Fruit fly (Drosophila melanogaster): ENCODE data around the gene CG11811.

CG11811 gene

dm6 chr3L:10693709-10694403, 3.0 kb downstream of the CG11811 start, which contains the start of gene ND-13B:
Gene ND-13B, minus strand, starts transcription at chr3L:10694108.
- TF ChIP-seq Myc (optimal IDR thresholded peaks at IDR 0.05) (no peak), psq (optimal IDR thresholded peaks at IDR 0.05) (no peak), h (optimal IDR thresholded peaks at IDR 0.05) (no peak), Sin3A (optimal IDR thresholded peaks at IDR 0.05) (no peak), ttk (optimal IDR thresholded peaks at IDR 0.05) (no peak), insv (optimal IDR thresholded peaks at IDR 0.05) (no peak)

DNA sequence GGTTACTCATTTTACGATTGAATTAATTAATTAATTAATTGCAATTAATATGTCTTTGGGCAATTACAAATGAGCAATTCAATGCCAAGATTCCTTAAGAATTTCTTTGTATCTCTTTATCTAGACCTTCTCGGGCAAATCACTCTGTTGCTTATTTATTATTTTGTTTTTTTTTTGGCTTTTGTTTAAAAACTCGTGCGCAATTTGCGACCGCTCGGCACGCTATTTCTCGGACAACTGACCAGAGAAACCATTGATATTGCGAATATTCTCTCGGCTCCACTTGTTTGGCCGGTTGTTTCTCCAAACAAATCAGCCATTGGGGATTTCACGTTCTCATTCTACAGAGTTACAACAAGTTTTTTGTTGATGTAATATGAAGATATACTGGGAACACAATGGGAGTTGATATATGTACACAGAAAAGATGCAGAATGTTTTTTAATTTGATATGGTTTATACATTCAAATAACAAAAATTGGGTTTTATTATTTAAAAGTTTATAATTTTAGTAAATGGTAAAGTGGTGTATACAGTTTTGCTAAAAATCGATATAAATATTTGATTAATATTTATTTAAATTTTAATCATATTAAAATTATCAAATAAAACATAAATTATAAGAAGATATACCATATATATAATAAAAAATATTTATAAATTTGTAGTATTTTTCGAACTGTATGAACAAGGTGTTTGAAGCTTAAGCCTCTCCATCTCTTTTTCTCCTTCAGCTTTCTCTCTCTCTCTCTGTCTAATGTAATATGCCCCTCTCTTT, 6.0 kb downstream of the CG11811 start, which contains the start of gene NijA:
NijA (minus strand) TSS at position 243 of the 778 bp plus-strand sequence.
- TF ChIP-seq Sin3A (optimal IDR thresholded peaks at IDR 0.05) (no peak), ttk (optimal IDR thresholded peaks at IDR 0.05) (no peak), psq (optimal IDR thresholded peaks at IDR 0.05) (no peak), h (optimal IDR thresholded peaks at IDR 0.05) (no peak), Myc (optimal IDR thresholded peaks at IDR 0.05) (no peak), insv (optimal IDR thresholded peaks at IDR 0.05) (no peak)

- TF ChIP-seq ttk (optimal IDR thresholded peaks at IDR 0.05) = no peak
- no peak for TF ChIP-seq insv (optimal IDR thresholded peaks at IDR 0.05)
- no peak for TF ChIP-seq Myc (optimal IDR thresholded peaks at IDR 0.05)
- no peak for TF ChIP-seq psq (optimal IDR thresholded peaks at IDR 0.05)
- TF ChIP-seq Sin3A (optimal IDR thresholded peaks at IDR 0.05) = no peak
- TF ChIP-seq h (optimal IDR thresholded peaks at IDR 0.05) = no peak
Measured at dm6 chr3L:10697413-10698118, 6.7 kb downstream of the CG11811 start.

- TF ChIP-seq ttk (optimal IDR thresholded peaks at IDR 0.05) = no peak
- TF ChIP-seq insv (optimal IDR thresholded peaks at IDR 0.05) = no peak
- TF ChIP-seq h (optimal IDR thresholded peaks at IDR 0.05) = no peak
- no peak for TF ChIP-seq Myc (optimal IDR thresholded peaks at IDR 0.05)
- TF ChIP-seq Sin3A (optimal IDR thresholded peaks at IDR 0.05) = no peak
- TF ChIP-seq psq (optimal IDR thresholded peaks at IDR 0.05) = no peak
Measured at dm6 chr3L:10698182-10698581, 7.4 kb downstream of the CG11811 start.

- TF ChIP-seq ttk (optimal IDR thresholded peaks at IDR 0.05) (no peak), Myc (optimal IDR thresholded peaks at IDR 0.05) (no peak), psq (optimal IDR thresholded peaks at IDR 0.05) (no peak), h (optimal IDR thresholded peaks at IDR 0.05) (no peak), insv (optimal IDR thresholded peaks at IDR 0.05) (no peak), Sin3A (optimal IDR thresholded peaks at IDR 0.05) (no peak)
Measured at dm6 chr3L:10702216-10702615, 11.4 kb downstream of the CG11811 start.

- TF ChIP-seq h (optimal IDR thresholded peaks at IDR 0.05) (no peak), psq (optimal IDR thresholded peaks at IDR 0.05) (no peak), ttk (optimal IDR thresholded peaks at IDR 0.05) (no peak), Sin3A (optimal IDR thresholded peaks at IDR 0.05) (no peak), Myc (optimal IDR thresholded peaks at IDR 0.05) (no peak), insv (optimal IDR thresholded peaks at IDR 0.05) (no peak)
Measured at dm6 chr3L:10704482-10704993, 13.7 kb downstream of the CG11811 start.

- TF ChIP-seq Sin3A (optimal IDR thresholded peaks at IDR 0.05) (no peak), Myc (optimal IDR thresholded peaks at IDR 0.05) (no peak), ttk (optimal IDR thresholded peaks at IDR 0.05) (no peak), h (optimal IDR thresholded peaks at IDR 0.05) (no peak), insv (optimal IDR thresholded peaks at IDR 0.05) (no peak), psq (optimal IDR thresholded peaks at IDR 0.05) (no peak)
Measured at dm6 chr3L:10709132-10709531, 18.3 kb downstream of the CG11811 start.

DNA sequence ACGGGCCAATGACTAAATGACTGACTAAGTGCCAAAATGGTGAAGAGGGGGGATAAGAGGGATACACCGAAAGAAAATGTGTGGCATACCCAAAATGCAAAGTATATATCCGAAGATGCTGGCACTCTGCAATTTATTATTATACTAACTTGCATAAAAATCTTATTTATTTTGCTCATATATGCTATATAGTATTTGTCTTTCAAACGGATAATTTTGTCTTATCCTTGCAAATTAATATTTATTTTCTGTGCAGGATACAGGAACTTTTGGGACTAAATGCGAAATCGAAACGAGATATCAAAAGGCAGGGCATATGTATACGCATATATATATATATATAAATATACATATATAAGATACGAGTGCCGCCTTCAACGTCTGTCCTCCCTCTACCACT, 20.5 kb downstream of the CG11811 start:
- TF ChIP-seq Myc (optimal IDR thresholded peaks at IDR 0.05) (no peak), h (optimal IDR thresholded peaks at IDR 0.05) (no peak), insv (optimal IDR thresholded peaks at IDR 0.05) (no peak), psq (optimal IDR thresholded peaks at IDR 0.05) (no peak), Sin3A (optimal IDR thresholded peaks at IDR 0.05) (no peak), ttk (optimal IDR thresholded peaks at IDR 0.05) (no peak)

DNA sequence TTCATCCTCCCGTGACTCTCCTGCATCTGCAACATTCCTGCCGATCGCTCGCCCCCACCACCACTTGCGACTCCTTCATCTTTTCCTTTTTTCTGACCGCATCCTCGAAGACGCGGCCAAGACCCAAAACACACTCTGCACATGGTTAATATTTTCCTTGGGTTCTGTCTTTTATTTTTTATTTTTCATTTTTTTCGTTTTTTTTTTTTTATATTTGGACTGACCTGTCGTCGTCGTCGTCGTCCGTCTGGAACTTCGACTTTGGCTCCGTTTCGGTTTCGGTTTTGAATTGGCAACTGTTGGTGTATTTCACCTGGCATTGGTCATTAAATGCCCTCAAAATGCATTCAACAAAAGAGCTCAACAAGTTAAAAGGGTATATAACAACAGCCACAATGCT, 21.2 kb downstream of the CG11811 start:
- TF ChIP-seq psq (optimal IDR thresholded peaks at IDR 0.05) (no peak), Sin3A (optimal IDR thresholded peaks at IDR 0.05) (no peak), h (optimal IDR thresholded peaks at IDR 0.05) (no peak), ttk (optimal IDR thresholded peaks at IDR 0.05) (no peak), Myc (optimal IDR thresholded peaks at IDR 0.05) (no peak), insv (optimal IDR thresholded peaks at IDR 0.05) (no peak)

DNA sequence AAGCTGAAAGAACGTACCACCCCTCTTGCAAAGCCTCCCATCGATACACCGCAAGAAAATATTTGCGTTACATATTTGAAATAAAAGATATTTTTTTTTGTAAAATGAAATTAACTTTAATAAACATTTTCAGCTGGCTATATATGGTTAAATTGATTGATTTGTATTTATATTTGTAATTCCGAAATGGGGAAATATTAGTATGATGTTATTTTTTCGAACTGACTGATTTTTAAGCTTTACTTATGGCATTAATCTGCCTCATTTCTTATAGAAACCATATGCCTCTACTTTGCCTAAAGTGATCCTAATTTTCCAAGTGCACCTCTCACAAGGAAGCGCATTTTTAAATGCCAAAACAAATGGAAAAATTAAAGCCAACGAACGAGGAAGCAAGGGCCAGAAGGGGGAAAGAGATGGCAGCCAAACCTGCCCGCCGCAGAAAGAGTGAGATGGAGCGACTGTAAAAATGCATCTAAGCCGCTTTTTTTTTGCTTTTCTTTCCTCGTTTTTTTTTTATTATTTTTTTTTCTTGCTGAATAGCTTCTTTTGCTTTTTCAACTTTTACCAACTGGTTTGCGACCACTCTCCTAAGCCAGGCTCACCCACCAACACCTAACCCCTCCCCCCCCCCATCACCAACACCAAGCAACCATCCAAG, 22.8 kb downstream of the CG11811 start:
- TF ChIP-seq ttk (optimal IDR thresholded peaks at IDR 0.05) (no peak), insv (optimal IDR thresholded peaks at IDR 0.05) (no peak), Myc (optimal IDR thresholded peaks at IDR 0.05) (no peak), h (optimal IDR thresholded peaks at IDR 0.05) (no peak), psq (optimal IDR thresholded peaks at IDR 0.05) (no peak), Sin3A (optimal IDR thresholded peaks at IDR 0.05) (no peak)

DNA sequence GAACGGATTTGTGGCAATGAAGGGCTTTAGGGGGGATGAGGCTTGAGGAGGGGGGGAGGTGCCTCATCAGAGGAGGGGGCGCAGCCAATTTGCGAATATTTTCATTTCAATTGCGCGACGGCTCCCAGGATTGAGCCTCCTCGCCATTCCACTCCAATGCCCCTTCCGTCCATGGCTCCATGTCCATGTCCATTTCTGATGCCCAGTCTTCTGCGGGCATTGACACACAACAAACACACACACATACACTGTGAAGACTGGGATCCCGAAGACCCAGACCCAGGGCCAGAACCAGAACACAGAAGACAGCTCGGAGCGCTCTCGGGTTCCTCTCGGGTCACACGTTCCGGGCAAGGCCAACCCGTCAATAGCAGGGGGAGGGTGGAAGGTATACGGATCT, 24.9 kb downstream of the CG11811 start:
- TF ChIP-seq psq (optimal IDR thresholded peaks at IDR 0.05) (no peak), h (optimal IDR thresholded peaks at IDR 0.05) (no peak), ttk (optimal IDR thresholded peaks at IDR 0.05) (no peak), insv (optimal IDR thresholded peaks at IDR 0.05) (no peak), Sin3A (optimal IDR thresholded peaks at IDR 0.05) (no peak), Myc (optimal IDR thresholded peaks at IDR 0.05) (no peak)

Data from Kc167 (cell line).